Worm (Caenorhabditis elegans) whole organism, L2 larva: ENCODE measurements around the gene C39D10.2.

Source experiments
- elt-3 ChIP-seq: sonication (generic microtip); optimal IDR thresholded peaks from 2 replicates; lab custom pipeline; 2017; ENCODE audit warnings: missing biosample characterization, missing genetic modification characterization
- fos-1 ChIP-seq: fragments of 150-350 bp; optimal IDR thresholded peaks from 2 replicates; lab custom pipeline; 2014; ENCODE audit warnings: missing biosample characterization, missing genetic modification characterization
- lin-11 ChIP-seq: fragments of 150-350 bp; sonication (generic microtip); optimal IDR thresholded peaks from 2 replicates; lab custom pipeline; 2014; ENCODE audit warnings: missing biosample characterization, missing genetic modification characterization, inconsistent platforms, mixed read lengths
- mbf-1 ChIP-seq: sonication (generic microtip); optimal IDR thresholded peaks from 2 replicates; lab custom pipeline; 2017; ENCODE audit warnings: missing biosample characterization, missing genetic modification characterization
- mdl-1 ChIP-seq, 2 experiments: fragments of 150-350 bp in 1 of 2; sonication (generic microtip) in 1 of 2; optimal IDR thresholded peaks; 2 replicates each; lab custom pipeline; 2017; ENCODE audit warnings: missing biosample characterization in 2 of 2, missing genetic modification characterization in 2 of 2
- nhr-11 ChIP-seq: fragments of 150-350 bp; optimal IDR thresholded peaks from 2 replicates; lab custom pipeline; 2014; ENCODE audit warnings: missing biosample characterization, missing genetic modification characterization
- nhr-12 ChIP-seq: fragments of 150-350 bp; optimal IDR thresholded peaks from 2 replicates; lab custom pipeline; 2014; ENCODE audit warnings: missing biosample characterization, missing genetic modification characterization
- nhr-23 ChIP-seq: fragments of 150-350 bp; optimal IDR thresholded peaks from 2 replicates; lab custom pipeline; 2014; ENCODE audit warnings: missing biosample characterization, missing genetic modification reagents, missing genetic modification characterization
- nhr-25 ChIP-seq: fragments of 150-350 bp; sonication (generic microtip); optimal IDR thresholded peaks from 3 replicates; lab custom pipeline; 2014; ENCODE audit warnings: missing biosample characterization, missing genetic modification characterization
- nhr-6 ChIP-seq: fragments of 150-350 bp; optimal IDR thresholded peaks from 2 replicates; lab custom pipeline; 2014; ENCODE audit warnings: missing biosample characterization, missing genetic modification characterization
- sma-9 ChIP-seq, 2 experiments: fragments of 150-350 bp in 1 of 2; sonication (generic microtip) in 1 of 2; optimal IDR thresholded peaks; 2 replicates each; lab custom pipeline; 2014 to 2016; ENCODE audit warnings: missing genetic modification characterization in 2 of 2, mild to moderate bottlenecking in 1 of 2, missing biosample characterization in 1 of 2, missing compliant biosample characterization in 1 of 2, missing genetic modification reagents in 1 of 2, moderate library complexity in 1 of 2
- snpc-4 ChIP-seq: fragments of 150-350 bp; optimal IDR thresholded peaks from 2 replicates; lab custom pipeline; 2014; ENCODE audit warnings: missing biosample characterization, missing genetic modification characterization
- zag-1 ChIP-seq: fragments of 150-350 bp; optimal IDR thresholded peaks from 2 replicates; lab custom pipeline; 2014; ENCODE audit warnings: missing biosample characterization, missing genetic modification characterization
- ztf-4 ChIP-seq: fragments of 150-350 bp; optimal IDR thresholded peaks from 2 replicates; lab custom pipeline; 2014; ENCODE audit warnings: missing biosample characterization, missing genetic modification characterization

DNA sequence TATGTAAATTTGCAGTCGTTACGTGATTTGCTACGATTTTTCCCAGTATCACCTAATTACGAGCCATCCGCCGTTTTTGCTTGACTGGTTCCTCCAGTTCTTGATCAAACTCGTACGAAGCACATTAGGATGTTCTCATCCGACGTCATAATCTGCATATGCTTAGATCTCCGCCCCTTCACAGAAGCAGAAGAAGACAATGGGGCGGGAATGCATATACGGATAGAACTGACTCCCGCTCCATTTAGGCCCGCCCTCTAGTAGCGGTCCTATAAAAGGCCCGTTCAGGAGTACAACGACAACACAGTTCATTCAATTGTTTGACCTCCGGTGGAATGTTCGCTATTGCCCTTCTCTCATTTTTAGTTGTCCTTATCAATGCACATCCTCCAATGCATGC, 36.1 kb downstream of the C39D10.2 start, which contains the start of gene zig-4:
- TF ChIP-seq ztf-4 (tag; lab: Kevin White, UChicago) (no peak), snpc-4 (tag; lab: Kevin White, UChicago) (no peak), mbf-1 (tag; lab: Kevin White, UChicago) (no peak), zag-1 (no peak), elt-3 (tag; lab: Kevin White, UChicago) (no peak), fos-1 (tag; lab: Kevin White, UChicago) (no peak), lin-11 (no peak), nhr-23 (no peak), nhr-12 (tag; lab: Kevin White, UChicago) (no peak), mdl-1 (tag; optimal IDR thresholded peaks at IDR 0.05; lab: Kevin White, UChicago) (no peak), sma-9 (GFP tag; optimal IDR thresholded peaks at IDR 0.05; lab: Kevin White, UChicago) (no peak), sma-9 (tag; optimal IDR thresholded peaks at IDR 0.05; lab: Kevin White, UChicago) (no peak), nhr-25 (tag; lab: Kevin White, UChicago) (no peak), nhr-11 (tag; lab: Kevin White, UChicago) (no peak), nhr-6 (tag; lab: Kevin White, UChicago) (no peak)
